Worm (Caenorhabditis elegans): ENCODE measurements around the gene pqn-31.

Gene pqn-31

ce11 chrV:9122004-9122403 is 12.6 kb downstream of the pqn-31 start, which contains the start of gene F21C10.13:
TSS of gene F21C10.13 (plus strand) at chrV:9122304.
- TF ChIP-seq skn-1 (tag; optimal IDR thresholded peaks at IDR 0.05) (no peak), nhr-77 (tag; optimal IDR thresholded peaks at IDR 0.05) (no peak), rnt-1 (tag; optimal IDR thresholded peaks at IDR 0.05) (no peak), efl-1 (optimal IDR thresholded peaks at IDR 0.05) (no peak), efl-1 (GFP tag; optimal IDR thresholded peaks at IDR 0.05 in 1 of 2) (peak in 1 of 2 experiments; percentile 52), lir-3 (tag; optimal IDR thresholded peaks at IDR 0.05; ENCODE audit: poor library complexity) (no peak), blmp-1 (tag; optimal IDR thresholded peaks at IDR 0.05) (no peak)

ce11 chrV:9123186-9123585 is 13.8 kb downstream of the pqn-31 start, which contains the start of gene F21C10.11:
TSS of gene F21C10.11 (plus strand) at chrV:9123486.
- TF ChIP-seq grh-1 (GFP tag; IDR thresholded peaks at IDR 0.05) = no peak
- TF ChIP-seq nhr-71 (tag; optimal IDR thresholded peaks at IDR 0.05) = no peak
- TF ChIP-seq elt-3 (tag; optimal IDR thresholded peaks at IDR 0.05) = no peak
- no peak for TF ChIP-seq tlp-1 (tag; optimal IDR thresholded peaks at IDR 0.05)
- TF ChIP-seq snpc-4 (tag; optimal IDR thresholded peaks at IDR 0.05) = no peak
- no peak for TF ChIP-seq aha-1 (tag; optimal IDR thresholded peaks at IDR 0.05)
- TF ChIP-seq skn-1 (tag; optimal IDR thresholded peaks at IDR 0.05) = no peak
- no peak for TF ChIP-seq ama-1 (optimal IDR thresholded peaks at IDR 0.05)
- TF ChIP-seq hlh-4 (tag; optimal IDR thresholded peaks at IDR 0.05) = no peak
- no peak for TF ChIP-seq unc-98 (GFP tag; IDR thresholded peaks at IDR 0.05)

- no peak for TF ChIP-seq snpc-4 (tag; optimal IDR thresholded peaks at IDR 0.05)
- no peak for TF ChIP-seq ceh-8 (GFP tag; optimal IDR thresholded peaks at IDR 0.05)
- TF ChIP-seq vab-15 (tag; optimal IDR thresholded peaks at IDR 0.05) = no peak
- TF ChIP-seq zip-4 (GFP tag; optimal IDR thresholded peaks at IDR 0.05) = no peak
Measured at ce11 chrV:9124180-9124579, 14.8 kb downstream of the pqn-31 start, which contains the start of gene F21C10.6. TSS of gene F21C10.6 (plus strand) at chrV:9124480.

- TF ChIP-seq ceh-90 (tag; optimal IDR thresholded peaks at IDR 0.05) = no peak
- no peak for TF ChIP-seq egl-27 (tag; optimal IDR thresholded peaks at IDR 0.05)
- TF ChIP-seq unc-86 (tag; optimal IDR thresholded peaks at IDR 0.05) = no peak
- no peak for TF ChIP-seq alr-1 (tag; optimal IDR thresholded peaks at IDR 0.05; ENCODE audit: borderline replicate concordance)
- TF ChIP-seq fkh-8 (tag; optimal IDR thresholded peaks at IDR 0.05) = no peak
- TF ChIP-seq lin-15B (tag; optimal IDR thresholded peaks at IDR 0.05) = no peak
- no peak for TF ChIP-seq efl-3 (GFP tag; optimal IDR thresholded peaks at IDR 0.05)
- TF ChIP-seq egl-13 (tag; optimal IDR thresholded peaks at IDR 0.05) = no peak
- no peak for TF ChIP-seq lir-3 (tag; optimal IDR thresholded peaks at IDR 0.05; ENCODE audit: poor library complexity)
- TF ChIP-seq hpl-2 (GFP tag; optimal IDR thresholded peaks at IDR 0.05) = no peak
- no peak for TF ChIP-seq nhr-12 (tag; optimal IDR thresholded peaks at IDR 0.05)
- TF ChIP-seq ceh-88 (GFP tag; IDR thresholded peaks at IDR 0.05) = no peak
- no peak for TF ChIP-seq mep-1 (tag; optimal IDR thresholded peaks at IDR 0.05)
- TF ChIP-seq lin-35 (GFP tag; optimal IDR thresholded peaks at IDR 0.05) = no peak
- no peak for TF ChIP-seq zip-4 (GFP tag; optimal IDR thresholded peaks at IDR 0.05)
- no peak for TF ChIP-seq lin-14 (GFP tag; optimal IDR thresholded peaks at IDR 0.05)
- TF ChIP-seq snu-23 (GFP tag; optimal IDR thresholded peaks at IDR 0.05) = no peak
- no peak for TF ChIP-seq pag-3 (tag; optimal IDR thresholded peaks at IDR 0.05; ENCODE audit: borderline replicate concordance, insufficient read depth)
- TF ChIP-seq isw-1 (GFP tag; IDR thresholded peaks at IDR 0.05) = no peak
- no peak for TF ChIP-seq fkh-4 (tag; optimal IDR thresholded peaks at IDR 0.05; ENCODE audit: borderline replicate concordance)
Measured at ce11 chrV:9125345-9125744, 16.0 kb downstream of the pqn-31 start, which contains the start of gene F21C10.5. TSS of gene F21C10.5 (plus strand) at chrV:9125645.
